Worm (Caenorhabditis elegans) whole organism, young adult: ENCODE data around the gene Y7A5A.1.

Experiments
- B0035.1 ChIP-seq: sonication (generic microtip); optimal IDR thresholded peaks from 2 replicates; lab custom pipeline; 2016; ENCODE audit warnings: missing genetic modification characterization, mild to moderate bottlenecking, missing compliant biosample characterization, missing genotype, missing genetic modification reagents
- C06A6.2 ChIP-seq: fragments of 200-800 bp; sonication (Bioruptor generic); conservative IDR thresholded peaks from 2 replicates; pipeline ENCODE4 v1.3.6; 2022; ENCODE audit warnings: missing genetic modification characterization, missing compliant biosample characterization
- C17E4.6 ChIP-seq: fragments of 200-800 bp; sonication (Bioruptor generic); IDR thresholded peaks from 2 replicates; pipeline ENCODE4 v1.3.6; 2022; ENCODE audit warnings: missing genetic modification reagents, missing genetic modification characterization, missing compliant biosample characterization
- F23B12.7 ChIP-seq: sonication (generic microtip); optimal IDR thresholded peaks from 2 replicates; lab custom pipeline; 2017; ENCODE audit warnings: missing genetic modification characterization, mild to moderate bottlenecking, missing compliant biosample characterization, antibody characterized with exemption, moderate library complexity; ENCODE audit not compliant: insufficient read depth
- F57C9.4 ChIP-seq: sonication (generic microtip); optimal IDR thresholded peaks from 2 replicates; lab custom pipeline; 2017; ENCODE audit warnings: mild to moderate bottlenecking, missing genetic modification characterization, missing compliant biosample characterization
- T26A5.8 ChIP-seq: sonication (generic microtip); optimal IDR thresholded peaks from 2 replicates; lab custom pipeline; 2016; ENCODE audit warnings: missing genetic modification characterization, missing compliant biosample characterization
- Y53G8AR.9 ChIP-seq: fragments of 200-800 bp; sonication (Bioruptor generic); conservative IDR thresholded peaks from 2 replicates; pipeline ENCODE4 v1.3.6; 2022; ENCODE audit warnings: missing genetic modification reagents, missing genetic modification characterization, missing compliant biosample characterization
- athp-1 ChIP-seq: sonication (generic microtip); optimal IDR thresholded peaks from 2 replicates; lab custom pipeline; 2017; ENCODE audit warnings: mild to moderate bottlenecking, missing genetic modification characterization, missing compliant biosample characterization
- attf-3 ChIP-seq: fragments of 200-800 bp; sonication (Bioruptor generic); conservative IDR thresholded peaks from 2 replicates; pipeline ENCODE4 v1.3.6; 2022; ENCODE audit warnings: missing genetic modification reagents, missing genetic modification characterization, missing compliant biosample characterization
- attf-5 ChIP-seq: fragments of 200-800 bp; sonication (Bioruptor generic); optimal IDR thresholded peaks from 2 replicates; lab custom pipeline; 2018; ENCODE audit warnings: mild to moderate bottlenecking, missing genetic modification characterization, missing compliant biosample characterization
- bed-1 ChIP-seq: fragments of 200-800 bp; sonication (Bioruptor generic); IDR thresholded peaks from 2 replicates; pipeline ENCODE4 v1.3.6; 2022; ENCODE audit warnings: missing genetic modification reagents, missing genetic modification characterization, missing compliant biosample characterization
- bed-2 ChIP-seq: fragments of 200-800 bp; sonication (Bioruptor generic); IDR thresholded peaks from 2 replicates; pipeline ENCODE4 v1.3.6; 2022; ENCODE audit warnings: missing genetic modification reagents, missing genetic modification characterization, missing compliant biosample characterization
- ceh-40 ChIP-seq: fragments of 200-800 bp; sonication (Bioruptor generic); IDR thresholded peaks from 2 replicates; pipeline ENCODE4 v1.3.6; 2022; ENCODE audit warnings: missing genetic modification characterization, missing compliant biosample characterization
- dpff-1 ChIP-seq: sonication (generic microtip); optimal IDR thresholded peaks from 2 replicates; lab custom pipeline; 2017; ENCODE audit warnings: mild to moderate bottlenecking, missing genetic modification characterization, missing compliant biosample characterization
- him-1 ChIP-seq: sonication (generic microtip); optimal IDR thresholded peaks from 2 replicates; lab custom pipeline; 2016; ENCODE audit warnings: missing genotype, missing genetic modification reagents, missing genetic modification characterization, missing compliant biosample characterization
- hlh-12 ChIP-seq: sonication (generic microtip); optimal IDR thresholded peaks from 2 replicates; lab custom pipeline; 2016; ENCODE audit warnings: missing genetic modification characterization, missing compliant biosample characterization
- hrde-1 ChIP-seq: sonication (generic microtip); optimal IDR thresholded peaks from 2 replicates; lab custom pipeline; 2016; ENCODE audit warnings: missing genetic modification characterization, mild to moderate bottlenecking, missing compliant biosample characterization, moderate library complexity, missing genotype, missing genetic modification reagents, borderline replicate concordance
- hsf-1 ChIP-seq: fragments of 200-800 bp; sonication (Bioruptor generic); IDR thresholded peaks from 2 replicates; pipeline ENCODE4 v1.3.6; 2022; ENCODE audit warnings: missing genetic modification reagents, missing genetic modification characterization, missing compliant biosample characterization
- let-526 ChIP-seq: fragments of 200-800 bp; sonication (Bioruptor generic); IDR thresholded peaks from 2 replicates; pipeline ENCODE4 v1.3.6; 2022; ENCODE audit warnings: missing genetic modification reagents, missing genetic modification characterization, missing compliant biosample characterization
- lir-1 ChIP-seq: fragments of 200-800 bp; sonication (Bioruptor generic); conservative IDR thresholded peaks from 2 replicates; pipeline ENCODE4 v1.3.6; 2022; ENCODE audit warnings: missing genetic modification reagents, missing genetic modification characterization, missing compliant biosample characterization
- lsl-1 ChIP-seq: fragments of 200-800 bp; sonication (Bioruptor generic); optimal IDR thresholded peaks from 2 replicates; lab custom pipeline; 2018; ENCODE audit warnings: mild to moderate bottlenecking, missing genetic modification characterization, moderate library complexity, missing compliant biosample characterization
- madf-6 ChIP-seq: fragments of 200-800 bp; sonication (Bioruptor generic); IDR thresholded peaks from 2 replicates; pipeline ENCODE4 v1.3.6; 2022; ENCODE audit warnings: missing genetic modification reagents, missing genetic modification characterization, missing compliant biosample characterization
- mxl-1 ChIP-seq: sonication (generic microtip); optimal IDR thresholded peaks from 2 replicates; lab custom pipeline; 2016; ENCODE audit warnings: missing genetic modification characterization, missing compliant biosample characterization
- nfya-1 ChIP-seq: sonication (generic microtip); optimal IDR thresholded peaks from 2 replicates; lab custom pipeline; 2017; ENCODE audit warnings: antibody characterized with exemption, missing compliant biosample characterization, missing genetic modification characterization, borderline replicate concordance; ENCODE audit not compliant: insufficient read depth
- nfya-2 ChIP-seq: fragments of 200-800 bp; sonication (Bioruptor generic); IDR thresholded peaks from 2 replicates; pipeline ENCODE4 v1.3.6; 2022; ENCODE audit warnings: missing genetic modification reagents, missing genetic modification characterization, missing compliant biosample characterization
- nhr-27 ChIP-seq: fragments of 200-800 bp; sonication (Bioruptor generic); optimal IDR thresholded peaks from 2 replicates; lab custom pipeline; 2018; ENCODE audit warnings: mild to moderate bottlenecking, missing genetic modification characterization, moderate library complexity, missing compliant biosample characterization
- nhr-80 ChIP-seq: sonication (generic microtip); optimal IDR thresholded peaks from 2 replicates; lab custom pipeline; 2016; ENCODE audit warnings: missing genetic modification characterization, missing compliant biosample characterization
- nhr-90 ChIP-seq: sonication (generic microtip); optimal IDR thresholded peaks from 2 replicates; lab custom pipeline; 2016; ENCODE audit warnings: missing genotype, mild to moderate bottlenecking, missing genetic modification characterization, missing compliant biosample characterization
- pbrm-1 ChIP-seq: fragments of 200-800 bp; sonication (Bioruptor generic); IDR thresholded peaks from 2 replicates; pipeline ENCODE4 v1.3.6; 2022; ENCODE audit warnings: missing genetic modification reagents, missing genetic modification characterization, missing compliant biosample characterization
- repo-1 ChIP-seq: sonication (generic microtip); optimal IDR thresholded peaks from 2 replicates; lab custom pipeline; 2017; ENCODE audit warnings: mild to moderate bottlenecking, missing genetic modification characterization, missing compliant biosample characterization
- sdz-38 ChIP-seq: sonication (generic microtip); optimal IDR thresholded peaks from 2 replicates; lab custom pipeline; 2016; ENCODE audit warnings: missing genotype, missing genetic modification characterization, missing compliant biosample characterization
- snpc-4 ChIP-seq, 5 experiments: fragments of 150-350 bp in 1 of 5; sonication (generic microtip) in 4 of 5; optimal IDR thresholded peaks; 2 replicates each; lab custom pipeline; 2014 to 2018; ENCODE audit warnings: missing genetic modification characterization in 5 of 5, missing biosample characterization in 3 of 5, antibody characterized with exemption in 2 of 5, mild to moderate bottlenecking in 2 of 5, missing compliant biosample characterization in 2 of 5, missing genotype in 2 of 5, moderate library complexity in 2 of 5, missing genetic modification reagents in 1 of 5
- tlf-1 ChIP-seq: fragments of 200-800 bp; sonication (Bioruptor generic); optimal IDR thresholded peaks from 2 replicates; lab custom pipeline; 2018; ENCODE audit warnings: mild to moderate bottlenecking, missing genetic modification characterization, missing compliant biosample characterization
- zfh-2 ChIP-seq: fragments of 200-800 bp; sonication (Bioruptor generic); conservative IDR thresholded peaks from 2 replicates; pipeline ENCODE4 v1.3.6; 2022; ENCODE audit warnings: missing genetic modification reagents, missing genetic modification characterization, missing compliant biosample characterization
- zim-3 ChIP-seq: sonication (generic microtip); optimal IDR thresholded peaks from 2 replicates; lab custom pipeline; 2017; ENCODE audit warnings: mild to moderate bottlenecking, missing genetic modification characterization, moderate library complexity, missing compliant biosample characterization
- ztf-22 ChIP-seq: fragments of 200-800 bp; sonication (Bioruptor generic); optimal IDR thresholded peaks from 2 replicates; lab custom pipeline; 2018; ENCODE audit warnings: mild to moderate bottlenecking, missing genetic modification characterization, moderate library complexity, missing compliant biosample characterization
- ztf-6 ChIP-seq: fragments of 200-800 bp; sonication (Bioruptor generic); IDR thresholded peaks from 2 replicates; pipeline ENCODE4 v1.3.6; 2022; ENCODE audit warnings: missing genetic modification reagents, missing genetic modification characterization, missing compliant biosample characterization

The Y7A5A.1 gene

DNA sequence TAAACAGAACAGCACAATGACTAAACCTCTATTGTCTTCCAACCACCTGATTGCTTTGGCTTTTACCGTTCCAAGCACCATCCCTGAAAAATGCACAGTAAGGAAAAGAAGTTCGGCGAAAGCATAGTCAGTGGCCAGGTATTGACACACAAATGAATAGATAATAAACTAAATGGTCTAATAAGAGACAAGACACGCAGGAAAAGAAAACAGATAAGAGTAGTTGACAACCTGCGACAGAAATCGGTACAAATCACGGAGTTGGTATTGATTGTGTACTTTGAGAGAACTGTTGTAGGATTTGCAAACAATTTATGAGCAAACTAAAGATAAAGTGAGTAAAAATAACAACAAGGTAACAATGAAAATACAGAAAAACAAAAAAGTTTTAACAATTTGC lies at the start of gene Y7A5A.1:
TSS of gene Y7A5A.1 (minus strand) at position 83 of the 400 bp plus-strand sequence.
- TF ChIP-seq hrde-1 (tag; lab: Kevin White, UChicago), result no peak
- peak; percentile 53 for TF ChIP-seq nhr-80

DNA sequence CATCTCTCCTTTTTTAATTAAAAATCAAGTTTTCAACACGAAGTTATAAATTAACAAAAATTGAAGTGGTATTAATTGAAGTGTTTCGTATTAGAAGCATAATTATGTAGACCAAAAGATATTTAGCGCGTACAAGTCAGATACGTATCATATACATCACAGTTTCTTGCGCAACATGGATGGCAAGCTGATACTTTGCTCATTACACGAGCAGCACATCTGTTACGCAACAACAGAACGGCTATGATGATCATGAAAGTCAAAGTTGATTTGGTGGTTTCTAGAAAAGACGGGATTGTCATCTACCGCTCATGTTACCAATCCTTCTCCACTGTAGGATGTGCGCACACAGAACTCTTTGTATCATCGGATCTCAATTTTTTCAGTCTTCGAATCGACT lies 43.3 kb upstream of the Y7A5A.1 start:
- no peak for TF ChIP-seq sdz-38
- TF ChIP-seq dpff-1, result no peak
- no peak for TF ChIP-seq madf-6 (GFP tag; lab: Robert Waterston, UW)

DNA sequence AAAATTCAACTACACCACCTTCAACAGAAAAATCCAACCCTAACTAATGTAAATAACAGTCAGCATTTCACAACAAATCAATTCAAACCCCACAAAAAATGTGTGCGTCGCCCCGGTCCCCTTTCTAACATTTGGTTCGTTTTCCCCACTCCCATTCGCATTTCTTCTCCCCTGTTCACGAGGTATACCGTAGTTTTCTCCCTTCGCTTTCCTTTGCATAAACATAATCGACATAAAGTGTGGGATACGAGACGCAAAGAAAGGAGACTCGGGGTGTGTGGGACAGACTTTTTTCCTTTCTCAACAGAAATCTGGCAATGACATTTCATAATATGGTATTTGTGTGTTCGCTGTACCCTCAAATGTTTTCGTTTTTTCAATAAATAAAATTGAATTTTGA lies 40.0 kb upstream of the Y7A5A.1 start:
- TF ChIP-seq dpff-1, result no peak
- TF ChIP-seq, all 124 proteins: peak for 0

DNA sequence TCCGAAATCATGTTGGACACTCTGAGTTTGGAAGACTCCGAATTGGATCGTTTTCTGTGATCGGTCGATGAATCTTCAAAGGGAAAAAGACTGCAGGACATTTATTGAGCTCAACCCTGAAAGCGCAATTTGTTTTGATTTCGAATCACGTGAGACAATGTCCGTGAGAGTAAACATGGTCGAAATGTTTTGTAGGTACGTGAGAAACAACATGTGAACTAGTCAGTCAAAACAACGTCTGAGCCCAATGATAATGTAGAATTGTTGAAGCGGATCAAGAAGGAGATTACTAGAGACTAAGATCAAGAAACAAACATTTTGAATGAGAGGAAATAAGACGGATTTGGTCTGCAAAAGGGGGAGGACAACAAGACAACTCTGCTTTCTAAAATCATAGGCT lies 32.8 kb upstream of the Y7A5A.1 start, which contains the start of gene Y7A5A.7:
TSS of gene Y7A5A.7 (minus strand) at position 101 of the 400 bp plus-strand sequence.
- no peak for TF ChIP-seq T26A5.8 (tag; lab: Kevin White, UChicago)

DNA sequence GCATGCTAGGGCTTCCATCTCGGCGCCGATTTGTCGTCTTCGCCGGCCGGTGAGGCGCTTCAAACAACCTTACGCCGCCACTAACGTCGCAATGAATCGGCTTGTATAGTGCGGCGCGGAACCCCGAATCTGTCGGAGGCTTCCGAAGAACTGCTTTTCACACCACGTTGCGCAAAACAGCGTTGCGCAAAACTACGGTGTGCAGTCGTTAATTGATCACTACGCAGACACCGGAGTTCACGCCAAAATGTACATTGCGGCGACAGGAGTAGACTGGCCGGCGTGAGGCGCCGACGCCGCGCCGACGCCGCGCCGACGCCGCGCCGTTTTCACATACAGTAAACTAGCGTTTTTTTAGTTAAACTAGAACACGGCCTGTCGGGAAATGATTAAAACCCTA lies 30.5 kb upstream of the Y7A5A.1 start:
- TF ChIP-seq snpc-4 (GFP tag; optimal IDR thresholded peaks at IDR 0.05; lab: Kevin White, UChicago) (no peak), snpc-4 (tag; optimal IDR thresholded peaks at IDR 0.05; lab: Kevin White, UChicago) (peak in 2 of 4 experiments; percentile 20 to 41), hsf-1 (no peak), B0035.1 (tag; lab: Kevin White, UChicago) (no peak), nhr-80 (no peak), mxl-1 (tag; lab: Kevin White, UChicago) (no peak), zfh-2 (GFP tag; lab: Robert Waterston, UW) (peak; percentile 64; the same call in 1 of the 2 replicates)

DNA sequence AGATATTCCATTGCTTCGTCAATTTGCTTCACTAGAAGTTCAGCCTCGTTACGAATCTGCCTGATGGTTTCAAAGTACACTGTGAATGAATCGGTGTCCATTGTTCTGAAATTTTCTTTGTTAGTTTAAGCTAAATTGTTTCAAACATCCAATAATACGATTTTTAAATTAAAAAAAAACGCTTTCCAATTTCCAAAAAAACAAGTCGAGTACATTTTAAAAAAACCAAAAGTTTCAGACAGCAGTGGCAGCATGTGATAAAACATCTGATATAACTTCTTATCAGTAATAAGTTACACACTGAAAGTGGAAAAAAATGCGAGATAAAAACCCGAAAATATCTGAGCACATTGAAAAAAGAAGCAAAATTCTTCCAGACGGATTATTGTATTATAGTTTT lies 28.3 kb upstream of the Y7A5A.1 start, which contains the start of gene Y7A5A.6:
TSS of gene Y7A5A.6 (minus strand) at position 101 of the 400 bp plus-strand sequence.
- TF ChIP-seq ztf-22 (GFP tag; lab: Kevin White, UChicago) (no peak), nhr-80 (peak; percentile 19)

DNA sequence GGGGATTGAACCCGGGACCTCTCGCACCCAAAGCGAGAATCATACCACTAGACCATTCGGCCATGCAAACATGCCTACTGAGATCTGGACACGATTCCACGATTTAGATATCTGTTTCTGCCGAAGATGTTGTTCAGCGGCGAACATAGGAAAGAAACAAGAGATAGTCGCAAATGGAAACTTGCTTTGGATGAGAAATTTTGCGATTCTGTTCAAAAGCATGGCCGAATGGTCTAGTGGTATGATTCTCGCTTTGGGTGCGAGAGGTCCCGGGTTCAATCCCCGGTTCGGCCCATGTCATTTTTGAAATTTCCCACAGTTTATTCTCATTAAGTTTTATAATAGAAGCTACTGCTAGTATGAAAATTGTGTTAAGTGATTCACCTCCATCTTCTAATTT lies 25.3 kb upstream of the Y7A5A.1 start:
- TF ChIP-seq nfya-1 (no peak), ceh-40 (no peak), let-526 (no peak), nhr-90 (tag; lab: Kevin White, UChicago) (no peak), bed-1 (GFP tag; lab: Robert Waterston, UW) (no peak), nfya-2 (no peak), F57C9.4 (no peak), lsl-1 (no peak), F23B12.7 (no peak), zim-3 (tag; lab: Kevin White, UChicago) (no peak), pbrm-1 (GFP tag; lab: Robert Waterston, UW) (peak; percentile 40; the same call in 1 of the 2 replicates), Y53G8AR.9 (GFP tag; lab: Robert Waterston, UW) (no peak), lir-1 (GFP tag; lab: Robert Waterston, UW) (no peak), bed-2 (GFP tag; lab: Robert Waterston, UW) (no peak), hlh-12 (tag; lab: Kevin White, UChicago) (no peak), C06A6.2 (no peak), tlf-1 (GFP tag; lab: Kevin White, UChicago) (no peak), dpff-1 (no peak), attf-5 (GFP tag; lab: Kevin White, UChicago) (no peak), athp-1 (tag; lab: Kevin White, UChicago) (no peak), attf-3 (no peak), nhr-27 (no peak), C17E4.6 (GFP tag; lab: Robert Waterston, UW) (no peak), him-1 (tag; lab: Kevin White, UChicago) (peak; percentile 4), hsf-1 (no peak), repo-1 (no peak), ztf-6 (GFP tag; lab: Robert Waterston, UW) (no peak)
